Worm (Caenorhabditis elegans): ENCODE results near the gene Y62F5A.10.

Gene Y62F5A.10

ce11 chrII:11542385-11542784 lies 21.0 kb downstream of the Y62F5A.10 start, which contains the start of gene gtf-2E2 (continued):
- TF ChIP-seq pqm-1 (tag; optimal IDR thresholded peaks at IDR 0.05) = no peak
- peak; percentile 42 for TF ChIP-seq hmg-11 (tag; optimal IDR thresholded peaks at IDR 0.05)
- no peak for TF ChIP-seq nhr-237 (tag; optimal IDR thresholded peaks at IDR 0.05)
- TF ChIP-seq ztf-4 (tag; optimal IDR thresholded peaks at IDR 0.05) = no peak

ce11 chrII:11542958-11543357 lies 21.6 kb downstream of the Y62F5A.10 start:
- no peak for TF ChIP-seq nhr-11 (tag; optimal IDR thresholded peaks at IDR 0.05)
- no peak for TF ChIP-seq lin-15B (tag; optimal IDR thresholded peaks at IDR 0.05)
- no peak for TF ChIP-seq nhr-12 (tag; optimal IDR thresholded peaks at IDR 0.05)
- no peak for TF ChIP-seq snpc-4 (tag; optimal IDR thresholded peaks at IDR 0.05)
- TF ChIP-seq nhr-77 (tag; optimal IDR thresholded peaks at IDR 0.05) = no peak
- TF ChIP-seq elt-2 (tag; optimal IDR thresholded peaks at IDR 0.05) = no peak
- TF ChIP-seq fkh-2 (tag; optimal IDR thresholded peaks at IDR 0.05) = no peak
- no peak for TF ChIP-seq ztf-11 (tag; optimal IDR thresholded peaks at IDR 0.05)
- no peak for TF ChIP-seq fos-1 (tag; optimal IDR thresholded peaks at IDR 0.05)
- no peak for TF ChIP-seq nfya-1 (tag; optimal IDR thresholded peaks at IDR 0.05; ENCODE audit: insufficient read depth)
- no peak for TF ChIP-seq nhr-43 (tag; optimal IDR thresholded peaks at IDR 0.05; ENCODE audit: poor library complexity, severe bottlenecking)
- no peak for TF ChIP-seq nhr-25 (tag; optimal IDR thresholded peaks at IDR 0.05)
- no peak for TF ChIP-seq ceh-9 (tag; optimal IDR thresholded peaks at IDR 0.05)
- no peak for TF ChIP-seq lin-39 (tag; optimal IDR thresholded peaks at IDR 0.05)
- TF ChIP-seq egl-27 (tag; optimal IDR thresholded peaks at IDR 0.05) = no peak
- TF ChIP-seq R02D3.7 (tag; optimal IDR thresholded peaks at IDR 0.05) = no peak
- no peak for TF ChIP-seq pqm-1 (tag; optimal IDR thresholded peaks at IDR 0.05)

ce11 chrII:11544714-11545113 lies 23.3 kb downstream of the Y62F5A.10 start, which contains the start of gene F54D5.9:
TSS of gene F54D5.9 (minus strand) at chrII:11544828.
- peak; percentile 3 for TF ChIP-seq ama-1 (optimal IDR thresholded peaks at IDR 0.05)
- no peak for TF ChIP-seq nhr-12 (tag; optimal IDR thresholded peaks at IDR 0.05)
- no peak for TF ChIP-seq tbx-2 (tag; optimal IDR thresholded peaks at IDR 0.05)

- TF ChIP-seq lin-15B (tag; optimal IDR thresholded peaks at IDR 0.05) (peak; percentile 92), fkh-2 (tag; optimal IDR thresholded peaks at IDR 0.05) (peak; percentile 75), nhr-67 (tag; optimal IDR thresholded peaks at IDR 0.05) (no peak), mml-1 (tag; optimal IDR thresholded peaks at IDR 0.05) (no peak), hmg-11 (tag; optimal IDR thresholded peaks at IDR 0.05) (peak; percentile 94), nfya-1 (tag; optimal IDR thresholded peaks at IDR 0.05; ENCODE audit: insufficient read depth) (peak; percentile 93), nhr-237 (tag; optimal IDR thresholded peaks at IDR 0.05) (no peak), elt-3 (tag; optimal IDR thresholded peaks at IDR 0.05) (no peak), snpc-4 (tag; optimal IDR thresholded peaks at IDR 0.05) (peak; percentile 73), lsy-12 (tag; optimal IDR thresholded peaks at IDR 0.05) (peak; percentile 98), nhr-12 (tag; optimal IDR thresholded peaks at IDR 0.05) (no peak), nhr-77 (tag; optimal IDR thresholded peaks at IDR 0.05) (peak; percentile 61), fkh-10 (GFP tag; optimal IDR thresholded peaks at IDR 0.05) (peak; percentile 85), skn-1 (tag; optimal IDR thresholded peaks at IDR 0.05) (peak; percentile 68), elt-2 (tag; optimal IDR thresholded peaks at IDR 0.05) (peak; percentile 83), ceh-16 (tag; optimal IDR thresholded peaks at IDR 0.05) (peak; percentile 30), nhr-43 (tag; optimal IDR thresholded peaks at IDR 0.05; ENCODE audit: poor library complexity, severe bottlenecking) (peak; percentile 94), egl-27 (tag; optimal IDR thresholded peaks at IDR 0.05) (peak; percentile 91), ZK546.5 (tag; optimal IDR thresholded peaks at IDR 0.05) (peak; percentile 19), eor-1 (tag; optimal IDR thresholded peaks at IDR 0.05) (peak in 1 of 2 experiments; percentile 84), zag-1 (tag; optimal IDR thresholded peaks at IDR 0.05) (no peak), nhr-23 (tag; optimal IDR thresholded peaks at IDR 0.05) (peak; percentile 98), lin-39 (tag; optimal IDR thresholded peaks at IDR 0.05) (peak; percentile 71), unc-39 (tag; optimal IDR thresholded peaks at IDR 0.05) (no peak), ztf-11 (tag; optimal IDR thresholded peaks at IDR 0.05) (no peak), unc-62 (GFP tag; optimal IDR thresholded peaks at IDR 0.05) (no peak), R02D3.7 (tag; optimal IDR thresholded peaks at IDR 0.05) (peak; percentile 69), ceh-28 (tag; optimal IDR thresholded peaks at IDR 0.05) (peak; percentile 81), pha-4 (tag; optimal IDR thresholded peaks at IDR 0.05) (peak; percentile 96), nhr-25 (tag; optimal IDR thresholded peaks at IDR 0.05) (peak; percentile 91), aly-2 (tag; optimal IDR thresholded peaks at IDR 0.05) (no peak), nhr-28 (tag; optimal IDR thresholded peaks at IDR 0.05) (no peak), jun-1 (tag; optimal IDR thresholded peaks at IDR 0.05) (peak; percentile 88), sea-2 (GFP tag; optimal IDR thresholded peaks at IDR 0.05) (no peak), nhr-11 (tag; optimal IDR thresholded peaks at IDR 0.05) (peak; percentile 49), egl-5 (tag; optimal IDR thresholded peaks at IDR 0.05) (no peak), ama-1 (optimal IDR thresholded peaks at IDR 0.05) (peak; percentile 87), daf-12 (tag; optimal IDR thresholded peaks at IDR 0.05) (no peak), ztf-4 (tag; optimal IDR thresholded peaks at IDR 0.05) (peak; percentile 72), ceh-9 (tag; optimal IDR thresholded peaks at IDR 0.05) (no peak), fos-1 (tag; optimal IDR thresholded peaks at IDR 0.05) (peak; percentile 55), pqm-1 (tag; optimal IDR thresholded peaks at IDR 0.05) (peak; percentile 79)
Measured at ce11 chrII:11545299-11545951, 24.0 kb downstream of the Y62F5A.10 start, which contains the start of gene dnj-13. TSS of gene dnj-13 (plus strand) at chrII:11545701.

Measured in whole organism, L3 larva.